Fruit fly (Drosophila melanogaster) whole organism: ENCODE results near the gene Dysb.

ENCODE experiments used
- CG8478 ChIP-seq: fragments of >200 bp; optimal IDR thresholded peaks from 2 replicates; lab custom pipeline; 2018; ENCODE audit warnings: inconsistent platforms
- Dll ChIP-seq: fragments of >200 bp; optimal IDR thresholded peaks from 2 replicates; lab custom pipeline; 2017
- EcR ChIP-seq, 2 experiments: fragments of >200 bp; optimal IDR thresholded peaks; 2 replicates each; lab custom pipeline; 2017; ENCODE audit warnings: missing biosample characterization in 2 of 2, missing genetic modification characterization in 2 of 2, missing genetic modification reagents in 2 of 2
- pan ChIP-seq: fragments of >200 bp; optimal IDR thresholded peaks from 2 replicates; lab custom pipeline; 2017
- psq ChIP-seq: fragments of >200 bp; optimal IDR thresholded peaks from 2 replicates; lab custom pipeline; 2017
- usp ChIP-seq: fragments of >200 bp; optimal IDR thresholded peaks from 2 replicates; lab custom pipeline; 2017; ENCODE audit warnings: missing biosample characterization, missing genetic modification characterization, mixed read lengths

dm6 chr3L:18839996-18840369 lies 27.6 kb upstream of the Dysb start:
- TF ChIP-seq psq (lab: Kevin White, UChicago) (no peak), pan (no peak), CG8478 (lab: Kevin White, UChicago) (no peak), usp (GFP tag; lab: Kevin White, UChicago) (no peak), Dll (lab: Kevin White, UChicago) (no peak), EcR (GFP tag; optimal IDR thresholded peaks at IDR 0.05; lab: Kevin White, UChicago) (no peak)
